Worm (Caenorhabditis elegans): Measurements from ENCODE around the gene R05A10.6.

DNA sequence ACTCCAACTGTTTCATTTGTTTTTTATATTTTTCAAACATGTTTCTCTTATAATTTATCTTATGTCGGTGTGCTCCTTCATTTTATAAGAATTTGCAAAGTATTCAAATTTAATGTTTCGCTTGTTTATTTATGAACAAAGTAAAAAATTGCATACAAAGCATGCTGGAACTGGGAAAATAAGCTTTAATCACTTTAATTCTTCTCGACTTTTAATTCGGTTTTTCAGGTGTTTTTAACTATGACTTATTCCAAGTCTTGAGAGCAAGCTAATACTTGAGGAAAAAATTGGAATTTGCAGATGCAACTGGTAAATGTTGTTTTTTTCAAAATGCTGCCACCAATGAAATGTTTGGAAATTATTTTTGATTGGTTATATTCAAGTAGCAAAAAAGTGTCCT, 33.8 kb upstream of the R05A10.6 start, which contains the start of gene srz-59:
- TF ChIP-seq ama-1 (optimal IDR thresholded peaks at IDR 0.05) (no peak), F13H6.1 (tag; optimal IDR thresholded peaks at IDR 0.05) (no peak), ZK546.5 (tag; optimal IDR thresholded peaks at IDR 0.05) (no peak), fos-1 (tag; optimal IDR thresholded peaks at IDR 0.05) (no peak), sma-3 (GFP tag; optimal IDR thresholded peaks at IDR 0.05) (no peak), lin-39 (tag; optimal IDR thresholded peaks at IDR 0.05) (no peak), nhr-11 (tag; optimal IDR thresholded peaks at IDR 0.05) (no peak), elt-3 (tag; optimal IDR thresholded peaks at IDR 0.05) (no peak)

Data from whole organism, L2 larva.